Fruit fly (Drosophila melanogaster): ENCODE results near the gene CG4045.

DNA sequence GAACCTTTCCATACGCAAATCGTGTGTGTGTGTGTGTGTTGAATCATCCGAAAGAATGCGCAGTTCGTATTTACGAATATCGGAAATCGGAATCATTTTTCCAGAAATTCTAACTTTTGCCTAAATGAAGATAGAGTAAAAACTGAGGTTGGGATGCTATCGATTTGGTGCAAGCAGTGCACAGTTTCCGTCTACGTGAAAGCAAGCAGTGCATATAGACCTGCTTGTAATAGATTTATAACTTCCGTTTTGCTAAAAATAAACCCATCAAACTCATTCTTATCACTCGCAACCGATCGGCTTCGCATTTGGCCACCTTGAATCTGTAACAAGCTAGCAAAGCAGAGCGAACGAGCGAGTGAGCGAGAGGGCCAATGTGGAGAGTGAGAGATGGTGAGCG lies 30.7 kb upstream of the CG4045 start:
- TF ChIP-seq pdm3 (GFP tag; optimal IDR thresholded peaks at IDR 0.05) (no peak), CG16779 (tag; optimal IDR thresholded peaks at IDR 0.05) (no peak)

Data from whole organism, prepupa.